Worm (Caenorhabditis elegans): ENCODE results near the gene spi-1.

The spi-1 gene

ce11 chrII:7496070-7496469 lies at the start of gene spi-1:
spi-1 (plus strand) TSS chrII:7496247.
- no peak for TF ChIP-seq unc-62 (GFP tag; optimal IDR thresholded peaks at IDR 0.05)

DNA sequence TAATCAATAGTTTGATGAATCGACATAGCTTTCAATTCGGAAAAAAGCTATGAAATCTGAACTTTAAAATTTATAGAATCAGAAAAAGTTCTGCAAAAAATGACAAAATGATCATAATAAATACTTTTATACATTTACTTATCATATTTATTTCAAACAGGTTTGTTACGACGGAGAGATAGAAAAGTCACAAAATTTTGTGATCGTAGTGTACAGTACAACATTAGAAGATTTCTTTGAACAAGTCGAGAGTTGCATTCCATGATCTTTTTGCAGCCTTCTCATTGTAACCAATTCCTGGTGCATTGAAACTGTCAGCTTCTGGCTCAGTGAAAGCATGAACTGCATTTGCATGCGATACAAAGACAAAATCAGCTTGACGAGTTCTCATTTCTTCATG lies 39.9 kb upstream of the spi-1 start, which contains the start of gene D1022.3:
TSS of gene D1022.3 (minus strand) at position 101 of the 400 bp plus-strand sequence.
- TF ChIP-seq unc-62 (GFP tag; optimal IDR thresholded peaks at IDR 0.05): no peak

- TF ChIP-seq unc-62 (GFP tag; optimal IDR thresholded peaks at IDR 0.05): no peak
Observed at ce11 chrII:7457210-7457609, 38.8 kb upstream of the spi-1 start, which contains the start of gene D1022.4. D1022.4 (minus strand) TSS chrII:7457292.

DNA sequence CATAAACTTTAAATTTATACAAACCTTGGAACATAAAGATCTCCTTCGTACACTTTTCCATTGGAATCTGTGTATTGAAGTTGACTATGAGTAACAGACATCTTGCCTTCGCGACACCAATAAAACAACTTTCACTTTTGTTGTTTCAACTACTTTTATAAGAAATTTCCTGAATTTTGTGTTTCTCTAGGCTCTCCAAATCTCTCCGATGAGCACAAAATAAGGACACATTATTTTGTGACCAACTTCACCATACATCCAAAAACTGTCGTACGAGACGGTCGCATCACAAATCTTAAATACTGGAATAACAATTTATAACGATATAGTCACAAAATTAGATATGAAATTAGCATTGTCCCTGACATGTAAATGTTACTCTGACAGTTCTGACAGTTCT lies 37.3 kb upstream of the spi-1 start, which contains the start of gene D1022.5:
TSS of gene D1022.5 (minus strand) at position 101 of the 400 bp plus-strand sequence.
- TF ChIP-seq unc-62 (GFP tag; optimal IDR thresholded peaks at IDR 0.05): no peak

- no peak for TF ChIP-seq unc-62 (GFP tag; optimal IDR thresholded peaks at IDR 0.05)
Observed at ce11 chrII:7459205-7459604, 36.8 kb upstream of the spi-1 start, which contains the start of gene D1022.2. D1022.2 (plus strand) TSS chrII:7459505.

DNA sequence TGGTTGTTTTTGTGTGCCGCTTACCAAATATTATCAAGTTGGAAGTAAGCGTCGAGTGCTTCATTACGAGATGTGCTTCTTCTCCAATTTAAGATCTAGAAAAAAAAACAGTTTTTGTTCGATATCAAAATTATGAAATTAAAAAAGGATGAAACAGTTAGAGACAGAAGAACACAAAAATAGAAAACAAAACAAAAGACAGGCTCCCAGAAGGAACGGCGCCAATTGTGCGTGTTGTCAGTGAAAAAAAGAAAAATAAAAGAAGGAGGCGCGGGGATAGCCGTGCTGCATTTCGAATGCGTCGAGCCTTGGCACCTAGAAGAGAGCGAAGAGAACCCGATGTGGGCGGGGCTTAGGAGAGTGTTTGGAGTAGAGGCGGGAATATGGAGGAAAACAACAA lies 30.5 kb upstream of the spi-1 start, which contains the start of gene sro-1:
TSS of gene sro-1 (minus strand) at position 101 of the 400 bp plus-strand sequence.
- no peak for TF ChIP-seq unc-62 (GFP tag; optimal IDR thresholded peaks at IDR 0.05)

DNA sequence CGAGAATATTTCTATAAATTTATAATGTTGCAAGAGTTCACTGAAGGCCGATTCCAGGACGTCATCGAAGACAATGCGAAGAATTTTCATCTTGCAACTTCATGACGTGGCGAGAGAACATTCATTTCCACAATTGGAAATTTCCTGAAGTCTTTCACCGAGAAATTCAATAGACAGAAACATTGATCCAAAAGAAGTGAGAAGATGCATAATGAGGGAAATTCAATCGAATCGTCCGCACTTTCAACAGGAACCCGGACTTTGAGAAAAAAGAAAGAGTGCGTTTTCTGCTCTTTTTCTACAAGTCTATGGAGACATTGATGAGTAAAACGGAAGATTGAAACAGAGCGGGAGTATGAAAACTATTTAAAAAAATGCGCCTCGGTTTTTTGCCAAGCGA lies 26.7 kb upstream of the spi-1 start:
- no peak for TF ChIP-seq unc-62 (GFP tag; optimal IDR thresholded peaks at IDR 0.05)

DNA sequence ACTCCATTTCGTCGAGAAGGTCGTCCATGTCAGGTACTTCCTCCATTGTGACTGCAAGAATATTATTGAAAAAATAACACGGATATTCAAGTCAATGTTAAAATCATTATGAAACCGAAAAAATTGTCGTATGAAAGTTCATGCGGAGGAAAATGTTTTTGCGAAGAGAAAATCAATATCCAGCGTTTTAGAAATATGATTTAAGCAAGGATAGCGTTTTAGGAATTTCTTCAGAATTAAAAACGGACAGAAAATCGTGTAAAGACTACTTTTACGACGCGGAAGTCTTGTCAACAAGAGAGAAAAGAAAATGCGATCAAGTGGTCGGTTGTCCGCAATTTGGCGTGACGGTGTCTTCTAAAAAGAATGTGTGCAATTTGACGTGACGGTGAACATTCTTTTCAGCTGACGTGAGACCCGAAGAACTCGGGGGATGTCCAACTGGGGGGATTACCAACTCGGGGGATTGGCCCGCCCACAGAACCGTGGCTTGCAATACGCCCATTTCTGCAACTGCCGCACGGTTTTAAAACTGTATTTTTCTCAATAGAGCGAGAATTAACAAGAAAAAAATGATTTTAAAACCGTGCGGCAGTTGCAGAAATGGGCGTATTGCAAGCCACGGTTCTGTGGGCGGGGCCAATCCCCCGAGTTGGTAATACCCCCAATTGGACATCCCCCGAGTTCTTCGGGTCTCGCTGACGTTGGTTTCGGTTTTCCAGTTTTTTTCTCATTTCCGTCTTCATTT lies 17.4 kb upstream of the spi-1 start, which contains the start of the genes aka-1 and ubc-6:
TSS of gene aka-1 (minus strand) at position 51 of the 748 bp plus-strand sequence.
TSS of gene ubc-6 (plus strand) at position 701 of the 748 bp plus-strand sequence.
- TF ChIP-seq unc-62 (GFP tag; optimal IDR thresholded peaks at IDR 0.05): no peak

DNA sequence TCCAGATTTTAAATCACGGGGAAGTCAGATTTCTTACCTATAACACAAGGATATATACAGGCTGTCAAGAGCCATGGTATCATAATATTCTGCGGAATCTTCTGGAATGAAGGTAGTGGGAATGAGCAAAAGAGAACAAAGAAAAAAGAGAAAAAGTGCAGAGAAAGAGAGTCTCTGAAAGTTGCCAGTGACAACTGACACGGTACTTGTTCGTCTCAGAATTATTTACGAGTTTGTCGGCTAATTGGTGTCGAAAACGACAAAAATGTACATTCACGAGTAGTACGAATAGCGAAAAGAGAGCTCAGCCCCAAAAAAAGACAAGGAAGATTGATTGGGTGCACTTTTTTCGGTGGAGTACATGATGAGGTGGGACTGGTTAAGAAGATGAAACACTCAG lies 13.0 kb upstream of the spi-1 start, which contains the start of gene cah-2:
TSS of gene cah-2 (minus strand) at position 101 of the 400 bp plus-strand sequence.
- TF ChIP-seq unc-62 (GFP tag; optimal IDR thresholded peaks at IDR 0.05): no peak

DNA sequence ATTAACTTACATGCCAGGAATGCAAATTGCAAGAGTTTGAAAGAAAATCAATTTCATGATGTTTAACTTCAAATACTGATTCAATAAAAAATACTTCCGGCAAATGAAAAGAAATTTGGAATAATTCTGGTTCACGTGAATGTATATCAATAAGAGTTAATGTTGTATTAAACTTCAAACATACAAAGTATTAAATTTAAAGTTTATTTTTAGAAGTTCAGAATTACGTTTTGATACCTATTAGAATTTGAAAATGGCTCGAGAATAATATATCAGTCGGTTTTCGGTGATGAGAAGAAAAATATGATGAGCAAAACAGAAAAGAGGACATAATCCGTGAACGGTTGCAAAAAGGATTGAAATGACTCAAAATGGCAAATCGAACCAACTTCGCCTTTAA lies 6.4 kb upstream of the spi-1 start, which contains the start of gene D1022.9:
TSS of gene D1022.9 (minus strand) at position 101 of the 400 bp plus-strand sequence.
- no peak for TF ChIP-seq unc-62 (GFP tag; optimal IDR thresholded peaks at IDR 0.05)

DNA sequence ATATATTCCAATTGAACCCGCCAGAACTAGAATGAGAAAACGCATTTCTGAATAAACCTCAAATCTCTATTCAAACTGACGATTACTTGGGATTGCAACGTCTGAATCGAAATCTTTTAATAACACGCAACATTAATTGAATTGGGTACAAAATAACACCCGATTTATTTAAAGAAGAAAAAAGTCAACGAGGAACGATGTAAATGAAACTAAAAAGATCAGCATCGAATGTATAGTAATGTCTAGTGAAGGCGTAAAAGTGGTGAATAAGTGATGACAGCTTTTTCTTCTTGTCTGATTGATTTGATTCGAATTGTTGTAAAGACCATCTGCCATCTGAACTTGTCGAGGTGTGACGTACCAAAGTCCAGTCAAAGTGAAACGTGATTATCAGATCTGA lies 2.4 kb upstream of the spi-1 start, which contains the start of gene nas-23:
TSS of gene nas-23 (minus strand) at position 101 of the 400 bp plus-strand sequence.
- no peak for TF ChIP-seq unc-62 (GFP tag; optimal IDR thresholded peaks at IDR 0.05)

DNA sequence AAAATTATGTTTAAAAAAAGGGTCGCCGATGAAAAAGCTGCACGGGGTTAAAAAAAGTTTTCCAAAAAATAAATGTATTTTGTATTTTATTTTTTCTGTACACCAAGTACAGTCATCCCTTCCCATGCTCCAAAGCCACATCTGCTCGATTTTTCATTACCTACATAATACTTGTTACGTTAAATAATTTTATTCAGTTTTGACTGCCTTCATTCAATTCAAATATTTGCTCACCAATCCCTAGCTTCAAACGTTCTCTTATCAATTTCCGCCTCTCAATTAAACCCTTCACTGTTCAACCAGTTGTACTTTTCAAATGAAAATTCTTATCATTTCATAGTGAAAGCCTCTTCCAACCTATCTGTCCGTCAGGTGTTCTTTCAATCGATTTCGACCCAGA lies 1.9 kb upstream of the spi-1 start, which contains the start of gene R10H1.1:
TSS of gene R10H1.1 (plus strand) at position 301 of the 400 bp plus-strand sequence.
- TF ChIP-seq unc-62 (GFP tag; optimal IDR thresholded peaks at IDR 0.05): no peak

DNA sequence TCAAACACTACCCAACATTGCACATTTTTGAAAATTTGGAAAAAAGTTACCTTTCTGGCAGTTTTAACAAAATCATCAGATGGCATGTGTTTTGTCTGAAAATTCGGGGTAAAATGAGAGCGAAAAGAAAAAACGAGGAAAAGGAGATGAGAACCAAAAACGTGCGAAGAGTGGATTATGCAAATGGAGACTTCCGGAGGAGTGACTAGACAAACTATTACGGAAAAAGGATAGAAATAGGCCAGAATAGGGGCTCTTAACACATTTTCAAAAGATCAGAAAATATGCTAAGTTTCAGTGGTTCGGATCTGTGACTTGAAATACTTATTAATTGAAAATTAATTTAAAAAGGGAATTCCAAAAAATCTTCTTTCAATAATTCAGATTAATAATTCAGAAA lies 3.3 kb downstream of the spi-1 start, which contains the start of gene srab-14:
TSS of gene srab-14 (minus strand) at position 101 of the 400 bp plus-strand sequence.
- no peak for TF ChIP-seq unc-62 (GFP tag; optimal IDR thresholded peaks at IDR 0.05)

ce11 chrII:7505005-7505404 lies 9.0 kb downstream of the spi-1 start, which contains the start of gene C28F5.1:
C28F5.1 (plus strand) TSS chrII:7505305.
- TF ChIP-seq unc-62 (GFP tag; optimal IDR thresholded peaks at IDR 0.05): no peak

ce11 chrII:7519221-7519620 lies 23.2 kb downstream of the spi-1 start, which contains the start of gene glb-9:
glb-9 (minus strand) TSS chrII:7519321.
- no peak for TF ChIP-seq unc-62 (GFP tag; optimal IDR thresholded peaks at IDR 0.05)

DNA sequence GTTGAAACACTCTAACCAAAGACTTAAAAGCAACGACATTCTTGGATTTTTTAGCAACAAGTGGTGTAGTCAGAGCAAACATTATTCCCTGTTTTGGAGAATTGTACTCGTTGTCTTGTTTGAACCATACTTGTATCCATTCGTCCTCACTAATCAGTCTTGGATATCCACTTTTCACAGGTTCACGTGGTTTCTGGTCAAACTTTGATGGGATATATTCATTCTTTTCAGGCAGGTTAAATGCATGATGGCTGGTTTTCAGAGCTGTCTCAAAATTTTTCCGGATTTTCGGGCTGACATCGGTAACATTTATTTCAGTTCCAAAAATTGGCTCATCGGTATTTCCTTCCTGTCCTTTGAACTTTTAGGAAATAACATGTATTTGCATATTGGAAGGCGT lies 25.4 kb downstream of the spi-1 start:
- no peak for TF ChIP-seq unc-62 (GFP tag; optimal IDR thresholded peaks at IDR 0.05)
